Fruit fly (Drosophila melanogaster): ENCODE measurements around the gene COX5BL.

COX5BL gene

dm6 chr2L:6561463-6562357, 2.5 kb downstream of the COX5BL start, which contains the start of the genes Trmt6 and Ent2 (continued):
- TF ChIP-seq Taf1 (GFP tag; IDR thresholded peaks at IDR 0.05) (peak; percentile 96), D19B (GFP tag; optimal IDR thresholded peaks at IDR 0.05) (peak; percentile 90), tx (GFP tag; optimal IDR thresholded peaks at IDR 0.05) (peak; percentile 94), repo (GFP tag; optimal IDR thresholded peaks at IDR 0.05) (peak; percentile 93), Spps (tag; optimal IDR thresholded peaks at IDR 0.05) (peak; percentile 58), CG10543 (GFP tag; optimal IDR thresholded peaks at IDR 0.05) (peak; percentile 95), CG3065 (GFP tag; optimal IDR thresholded peaks at IDR 0.05) (peak; percentile 89), NC2α (GFP tag; optimal IDR thresholded peaks at IDR 0.05) (peak; percentile 93), BtbVII (GFP tag; optimal IDR thresholded peaks at IDR 0.05) (peak; percentile 91), CG7786 (GFP tag; optimal IDR thresholded peaks at IDR 0.05) (peak; percentile 98), CG11504 (tag; optimal IDR thresholded peaks at IDR 0.05) (peak; percentile 93), CG12236 (GFP tag; optimal IDR thresholded peaks at IDR 0.05) (peak; percentile 92), Nf-YB (GFP tag; optimal IDR thresholded peaks at IDR 0.05) (peak; percentile 77), CG6791 (GFP tag; IDR thresholded peaks at IDR 0.05; ENCODE audit: partially characterized antibody) (0 out of 3 replicates have a peak, but pooled peaks have one; percentile 51), shn (GFP tag; optimal IDR thresholded peaks at IDR 0.05) (peak; percentile 96), prd (optimal IDR thresholded peaks at IDR 0.05) (no peak), prd (GFP tag; IDR thresholded peaks at IDR 0.05) (peak; percentile 99), pita (GFP tag; optimal IDR thresholded peaks at IDR 0.05) (no peak), sisA (GFP tag; IDR thresholded peaks at IDR 0.05) (peak; percentile 99), CG13287 (GFP tag; IDR thresholded peaks at IDR 0.05; ENCODE audit: partially characterized antibody) (no peak; the same call in 1 of the 2 replicates), nerfin-2 (GFP tag; IDR thresholded peaks at IDR 0.05; ENCODE audit: partially characterized antibody) (no peak), CG10366 (GFP tag; IDR thresholded peaks at IDR 0.05) (peak; percentile 98), Fer3 (tag; optimal IDR thresholded peaks at IDR 0.05) (peak; percentile 96), CG31365 (tag; optimal IDR thresholded peaks at IDR 0.05) (peak; percentile 81), ssp (GFP tag; IDR thresholded peaks at IDR 0.05) (peak; percentile 91), pb (GFP tag; optimal IDR thresholded peaks at IDR 0.05) (peak; percentile 92), CG13624 (GFP tag; optimal IDR thresholded peaks at IDR 0.05) (peak; percentile 96), CG15269 (tag; optimal IDR thresholded peaks at IDR 0.05) (peak; percentile 95), CG4328 (GFP tag; optimal IDR thresholded peaks at IDR 0.05) (peak; percentile 80), CG1529 (GFP tag; optimal IDR thresholded peaks at IDR 0.05) (peak; percentile 82), salm (tag; optimal IDR thresholded peaks at IDR 0.05) (peak; percentile 95), YL-1 (GFP tag; optimal IDR thresholded peaks at IDR 0.05) (peak; percentile 60), B-H2 (GFP tag; optimal IDR thresholded peaks at IDR 0.05) (peak; percentile 89), CG4820 (GFP tag; optimal IDR thresholded peaks at IDR 0.05) (peak; percentile 96), sna (GFP tag; IDR thresholded peaks at IDR 0.05; ENCODE audit: partially characterized antibody) (no peak), TFAM (GFP tag; optimal IDR thresholded peaks at IDR 0.05) (peak; percentile 79), Neu2 (GFP tag; optimal IDR thresholded peaks at IDR 0.05; ENCODE audit: borderline replicate concordance) (peak; percentile 91), PHDP (tag; optimal IDR thresholded peaks at IDR 0.05) (peak; percentile 91), CG6813 (GFP tag; optimal IDR thresholded peaks at IDR 0.05) (peak; percentile 93), CG5953 (GFP tag; IDR thresholded peaks at IDR 0.05) (peak; percentile 94), Hr3 (GFP tag; optimal IDR thresholded peaks at IDR 0.05) (peak; percentile 94), chn (GFP tag; optimal IDR thresholded peaks at IDR 0.05) (peak; percentile 97), esg (GFP tag; conservative IDR thresholded peaks at IDR 0.05) (peak; percentile 96), CG33213 (GFP tag; optimal IDR thresholded peaks at IDR 0.05) (peak; percentile 92), CG6654 (GFP tag; optimal IDR thresholded peaks at IDR 0.05) (peak; percentile 87), nom (GFP tag; optimal IDR thresholded peaks at IDR 0.05) (peak; percentile 75), CG11695 (GFP tag; IDR thresholded peaks at IDR 0.05) (peak; percentile 95), zen (tag; optimal IDR thresholded peaks at IDR 0.05) (peak; percentile 88)
